Fruit fly (Drosophila melanogaster): Measurements from ENCODE around the gene CG7840.

dm6 chr2L:8257401-8258266 is 47.8 kb upstream of the CG7840 start, which contains the start of gene CG8086:
- no peak for TF ChIP-seq CG16863 (GFP tag; optimal IDR thresholded peaks at IDR 0.05)
- TF ChIP-seq CG4282 (GFP tag; optimal IDR thresholded peaks at IDR 0.05) = no peak
- TF ChIP-seq YL-1 (GFP tag; optimal IDR thresholded peaks at IDR 0.05) = no peak
- no peak for TF ChIP-seq tna (GFP tag; IDR thresholded peaks at IDR 0.05; ENCODE audit: partially characterized antibody)
- no peak for TF ChIP-seq Six4 (GFP tag; optimal IDR thresholded peaks at IDR 0.05)
- TF ChIP-seq CG6175 (GFP tag; IDR thresholded peaks at IDR 0.05) = no peak
- TF ChIP-seq grn (GFP tag; optimal IDR thresholded peaks at IDR 0.05) = no peak
- no peak for TF ChIP-seq Dll (GFP tag; IDR thresholded peaks at IDR 0.05; ENCODE audit: partially characterized antibody)

Data from whole organism, embryonic.